Worm (Caenorhabditis elegans) whole organism, early embryonic: ENCODE results near the gene Y42A5A.1.

Source experiments
- B0310.2 ChIP-seq: sonication (generic microtip); optimal IDR thresholded peaks from 2 replicates; lab custom pipeline; 2016; ENCODE audit warnings: mild to moderate bottlenecking, missing genetic modification characterization, missing compliant biosample characterization
- F13C5.2 ChIP-seq: sonication (generic microtip); optimal IDR thresholded peaks from 2 replicates; lab custom pipeline; 2017; ENCODE audit warnings: mild to moderate bottlenecking, missing genetic modification characterization, inconsistent platforms, missing compliant biosample characterization
- aly-1 ChIP-seq: sonication (generic microtip); optimal IDR thresholded peaks from 2 replicates; lab custom pipeline; 2016; ENCODE audit warnings: missing genetic modification characterization, missing compliant biosample characterization
- ama-1 ChIP-seq: fragments of 150-350 bp; optimal IDR thresholded peaks from 2 replicates; lab custom pipeline; 2014
- ceh-13 ChIP-seq: fragments of 200-800 bp; sonication (Bioruptor generic); optimal IDR thresholded peaks from 2 replicates; lab custom pipeline; 2018; ENCODE audit warnings: mild to moderate bottlenecking, missing genetic modification characterization, missing compliant biosample characterization
- ceh-36 ChIP-seq: sonication (generic microtip); optimal IDR thresholded peaks from 2 replicates; lab custom pipeline; 2016; ENCODE audit warnings: missing genetic modification characterization, inconsistent platforms, missing compliant biosample characterization
- ets-7 ChIP-seq: sonication (generic microtip); optimal IDR thresholded peaks from 2 replicates; lab custom pipeline; 2016; ENCODE audit warnings: missing genotype, missing genetic modification characterization, missing compliant biosample characterization
- flt-1 ChIP-seq: fragments of 200-800 bp; sonication (Bioruptor generic); IDR thresholded peaks from 2 replicates; pipeline ENCODE4 v1.3.6; 2022; ENCODE audit warnings: missing genetic modification characterization, missing compliant biosample characterization
- hmbx-1 ChIP-seq: sonication (generic microtip); optimal IDR thresholded peaks from 2 replicates; lab custom pipeline; 2016; ENCODE audit warnings: mild to moderate bottlenecking, missing genetic modification characterization, missing compliant biosample characterization
- hmg-4 ChIP-seq: fragments of 200-800 bp; sonication (Bioruptor generic); optimal IDR thresholded peaks from 2 replicates; lab custom pipeline; 2018; ENCODE audit warnings: mild to moderate bottlenecking, missing genetic modification characterization, missing compliant biosample characterization
- hnd-1 ChIP-seq: sonication (generic microtip); optimal IDR thresholded peaks from 2 replicates; lab custom pipeline; 2016; ENCODE audit warnings: missing genetic modification characterization, missing compliant biosample characterization
- pes-1 ChIP-seq: fragments of 200-800 bp; sonication (Bioruptor generic); IDR thresholded peaks from 2 replicates; pipeline ENCODE4 v1.3.6; 2022; ENCODE audit warnings: missing genetic modification reagents, missing genetic modification characterization, missing compliant biosample characterization
- scrt-1 ChIP-seq: fragments of 200-800 bp; sonication (Bioruptor generic); IDR thresholded peaks from 2 replicates; pipeline ENCODE4 v1.3.6; 2022; ENCODE audit warnings: missing genetic modification characterization, missing compliant biosample characterization
- sea-1 ChIP-seq: fragments of 200-800 bp; sonication (Bioruptor generic); conservative IDR thresholded peaks from 2 replicates; pipeline ENCODE4 v1.3.6; 2022; ENCODE audit warnings: missing genetic modification characterization, missing compliant biosample characterization
- tbx-11 ChIP-seq: fragments of 200-800 bp; sonication (Bioruptor generic); IDR thresholded peaks from 2 replicates; pipeline ENCODE4 v1.3.6; 2022; ENCODE audit warnings: missing genetic modification characterization, missing compliant biosample characterization
- tbx-37 ChIP-seq: fragments of 200-800 bp; sonication (Bioruptor generic); conservative IDR thresholded peaks from 2 replicates; pipeline ENCODE4 v1.3.6; 2022; ENCODE audit warnings: missing genetic modification reagents, missing genetic modification characterization, missing compliant biosample characterization
- tra-4 ChIP-seq: sonication (generic microtip); optimal IDR thresholded peaks from 2 replicates; lab custom pipeline; 2017; ENCODE audit warnings: missing genetic modification characterization, missing compliant biosample characterization

Y42A5A.1 gene

DNA sequence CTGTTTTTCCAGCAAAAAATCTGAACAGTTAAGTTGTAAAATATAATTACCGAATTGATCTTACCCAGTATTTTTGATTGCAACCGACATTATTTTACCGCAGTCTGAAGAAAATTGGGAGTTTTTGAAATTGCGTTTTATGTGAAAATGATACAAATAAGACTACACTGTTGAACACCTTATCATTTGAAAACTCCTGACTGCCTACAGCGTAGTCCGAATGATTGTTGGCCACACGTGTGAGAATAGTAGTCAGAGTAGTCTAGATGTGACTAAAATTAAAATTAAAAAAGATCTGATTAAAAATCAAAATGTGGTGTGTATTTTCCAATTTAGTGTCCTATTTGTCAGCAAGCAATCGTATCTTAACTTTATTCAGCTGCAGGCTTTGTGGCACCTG is 41.0 kb upstream of the Y42A5A.1 start, which contains the start of gene dhs-18:
Gene dhs-18, minus strand, starts transcription at position 104 of the 400 bp plus-strand sequence.
- TF ChIP-seq hnd-1 (tag; lab: Kevin White, UChicago) (no peak), F13C5.2 (no peak), tra-4 (no peak)

DNA sequence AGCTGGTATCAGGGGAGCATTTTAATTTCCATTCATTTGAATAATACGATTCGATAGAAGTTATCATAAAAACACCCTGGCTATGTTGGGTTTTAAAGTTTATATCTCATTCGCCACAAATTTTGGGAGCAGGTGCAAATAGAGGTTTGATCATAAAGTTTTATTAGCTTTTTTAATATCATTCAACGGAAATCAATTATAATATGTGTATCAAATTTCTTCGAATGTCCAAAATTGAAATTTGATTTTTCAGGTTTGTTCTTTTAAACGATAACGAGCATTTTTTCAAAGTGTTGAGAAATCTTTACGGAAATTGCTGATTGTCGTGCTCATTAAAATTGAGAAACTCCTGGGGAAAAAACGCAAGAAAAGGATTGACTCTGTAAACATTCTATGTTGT is 39.1 kb upstream of the Y42A5A.1 start, which contains the start of gene srh-74:
Gene srh-74, minus strand, starts transcription at position 101 of the 400 bp plus-strand sequence.
- no peak for TF ChIP-seq hnd-1 (tag; lab: Kevin White, UChicago)
- no peak for TF ChIP-seq flt-1 (GFP tag; lab: Robert Waterston, UW)
- no peak for TF ChIP-seq scrt-1 (GFP tag; lab: Robert Waterston, UW)

- TF ChIP-seq ets-7 (no peak), sea-1 (no peak)
Observed at ce11 chrV:11051921-11052320, 35.8 kb upstream of the Y42A5A.1 start, which contains the start of gene T04C12.33. Gene T04C12.33, plus strand, starts transcription at chrV:11052221.

- TF ChIP-seq hnd-1 (tag; lab: Kevin White, UChicago) (no peak), sea-1 (no peak), B0310.2 (tag; lab: Kevin White, UChicago) (no peak), F13C5.2 (no peak), tbx-11 (GFP tag; lab: Robert Waterston, UW) (no peak), ceh-13 (GFP tag; lab: Kevin White, UChicago) (no peak), ets-7 (no peak), hmg-4 (GFP tag; lab: Kevin White, UChicago) (no peak), pes-1 (GFP tag; lab: Robert Waterston, UW) (no peak), tra-4 (no peak)
Observed at ce11 chrV:11053827-11054226, 33.9 kb upstream of the Y42A5A.1 start, which contains the start of gene T04C12.7. Gene T04C12.7, plus strand, starts transcription at chrV:11054127.

DNA sequence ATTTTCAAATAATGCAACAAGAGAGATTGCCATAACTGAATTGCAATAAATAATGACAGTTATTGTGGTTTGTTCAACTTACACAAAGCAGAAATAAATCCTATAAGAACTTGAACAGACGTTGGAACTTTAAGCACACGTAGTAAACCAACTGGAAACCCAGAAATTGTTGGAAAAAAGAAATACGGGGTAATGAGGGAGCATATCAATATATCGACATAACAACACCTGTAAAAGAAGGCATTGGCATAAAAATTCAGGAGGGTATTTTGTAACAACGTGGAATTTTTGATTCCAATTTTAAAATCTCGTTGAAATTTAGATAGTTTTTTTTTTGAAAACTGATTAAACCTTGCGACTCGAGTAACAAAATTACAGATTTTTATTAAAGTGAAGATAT is 31.3 kb upstream of the Y42A5A.1 start:
- TF ChIP-seq ama-1 (lab: Kevin White, UChicago) (no peak), ceh-36 (tag; lab: Kevin White, UChicago) (no peak), tra-4 (no peak)

DNA sequence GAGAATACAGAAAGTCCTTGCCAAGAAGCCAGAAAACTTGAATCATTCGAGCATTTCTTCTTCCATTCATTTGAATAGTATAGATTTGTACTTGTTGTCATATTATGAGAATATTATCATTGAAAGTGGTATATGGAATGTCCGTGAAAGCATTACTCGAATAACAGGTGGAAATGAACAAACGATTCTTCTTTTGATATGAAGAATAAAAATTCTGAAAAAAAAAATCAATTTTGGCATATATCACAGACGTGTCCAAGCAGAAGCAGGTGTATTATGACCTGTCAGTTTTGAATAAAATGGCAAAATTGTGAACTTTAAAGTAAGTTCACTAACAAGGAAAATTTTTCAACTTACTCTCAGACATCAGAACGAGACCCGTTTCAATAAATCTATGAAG is 30.7 kb upstream of the Y42A5A.1 start, which contains the start of gene srh-75:
Gene srh-75, minus strand, starts transcription at position 101 of the 400 bp plus-strand sequence.
- TF ChIP-seq ama-1 (lab: Kevin White, UChicago), result no peak
- TF ChIP-seq tbx-11 (GFP tag; lab: Robert Waterston, UW), result no peak

ce11 chrV:11059180-11059579 is 28.6 kb upstream of the Y42A5A.1 start, which contains the start of gene T04C12.1:
Gene T04C12.1, minus strand, starts transcription at chrV:11059269.
- no peak for TF ChIP-seq tbx-11 (GFP tag; lab: Robert Waterston, UW)
- no peak for TF ChIP-seq tbx-37 (GFP tag; lab: Robert Waterston, UW)
- TF ChIP-seq F13C5.2, result no peak
- no peak for TF ChIP-seq aly-1 (tag; lab: Kevin White, UChicago)
- TF ChIP-seq scrt-1 (GFP tag; lab: Robert Waterston, UW), result no peak
- TF ChIP-seq B0310.2 (tag; lab: Kevin White, UChicago), result no peak
- TF ChIP-seq hnd-1 (tag; lab: Kevin White, UChicago), result no peak
- no peak for TF ChIP-seq ama-1 (lab: Kevin White, UChicago)
- TF ChIP-seq ceh-36 (tag; lab: Kevin White, UChicago), result no peak
- no peak for TF ChIP-seq ets-7
- no peak for TF ChIP-seq ceh-13 (GFP tag; lab: Kevin White, UChicago)
- no peak for TF ChIP-seq hmbx-1
- no peak for TF ChIP-seq pes-1 (GFP tag; lab: Robert Waterston, UW)
- TF ChIP-seq flt-1 (GFP tag; lab: Robert Waterston, UW), result no peak
- no peak for TF ChIP-seq tra-4
- no peak for TF ChIP-seq hmg-4 (GFP tag; lab: Kevin White, UChicago)
- TF ChIP-seq sea-1, result no peak

ce11 chrV:11060239-11060984 is 27.3 kb upstream of the Y42A5A.1 start, which contains the start of gene T04C12.11:
Gene T04C12.11, minus strand, starts transcription at chrV:11060289.
- no peak for TF ChIP-seq B0310.2 (tag; lab: Kevin White, UChicago)

DNA sequence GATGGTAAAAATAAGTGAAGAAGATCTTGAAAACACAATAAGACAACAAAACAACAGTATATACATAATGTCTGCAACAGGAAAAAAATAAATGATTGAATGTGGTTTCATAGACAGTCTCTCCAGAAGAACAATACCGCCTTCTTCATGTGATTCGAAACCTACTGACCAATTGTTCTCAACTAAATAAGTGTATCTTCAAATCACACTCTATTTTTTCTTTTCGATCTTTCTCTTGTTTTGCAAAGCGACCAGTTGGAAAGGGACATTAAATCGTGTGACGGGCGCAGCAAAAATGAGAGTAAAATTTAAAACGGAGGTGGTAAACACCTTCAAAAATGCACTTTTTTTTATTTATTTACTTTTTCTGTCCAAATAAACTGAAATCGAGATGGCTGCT is 25.9 kb upstream of the Y42A5A.1 start:
- TF ChIP-seq ets-7 (no peak), hnd-1 (tag; lab: Kevin White, UChicago) (no peak), scrt-1 (GFP tag; lab: Robert Waterston, UW) (no peak), B0310.2 (tag; lab: Kevin White, UChicago) (no peak), tbx-11 (GFP tag; lab: Robert Waterston, UW) (no peak), tra-4 (no peak), hmg-4 (GFP tag; lab: Kevin White, UChicago) (no peak), tbx-37 (GFP tag; lab: Robert Waterston, UW) (no peak), aly-1 (tag; lab: Kevin White, UChicago) (no peak), ceh-13 (GFP tag; lab: Kevin White, UChicago) (no peak), ceh-36 (tag; lab: Kevin White, UChicago) (no peak), flt-1 (GFP tag; lab: Robert Waterston, UW) (no peak), hmbx-1 (no peak), pes-1 (GFP tag; lab: Robert Waterston, UW) (no peak), F13C5.2 (no peak), ama-1 (lab: Kevin White, UChicago) (no peak), sea-1 (no peak)
